Fruit fly (Drosophila melanogaster) whole organism, embryonic: ENCODE data around the gene CG12118.

Experiments used
- Asciz ChIP-seq: fragments of 200-800 bp; sonication (Bioruptor generic); optimal IDR thresholded peaks from 2 replicates; lab custom pipeline; 2017; ENCODE audit warnings: missing biosample characterization, mild to moderate bottlenecking, missing genetic modification characterization, missing genetic modification reagents
- CG10431 ChIP-seq: fragments of 200-800 bp; sonication (Bioruptor generic); optimal IDR thresholded peaks from 3 replicates; lab custom pipeline; 2018; ENCODE audit warnings: missing biosample characterization, mild to moderate bottlenecking, missing genetic modification characterization
- CG10543 ChIP-seq: fragments of 200-800 bp; sonication (Bioruptor generic); optimal IDR thresholded peaks from 3 replicates; lab custom pipeline; 2017; ENCODE audit warnings: missing biosample characterization, mild to moderate bottlenecking, missing genetic modification characterization, moderate library complexity
- CG10979 ChIP-seq: fragments of 200-800 bp; sonication (Bioruptor generic); optimal IDR thresholded peaks from 2 replicates; lab custom pipeline; 2018; ENCODE audit warnings: missing biosample characterization, mild to moderate bottlenecking, missing genetic modification characterization, moderate library complexity
- CG13296 ChIP-seq: fragments of 200-800 bp; sonication (Bioruptor generic); optimal IDR thresholded peaks from 3 replicates; lab custom pipeline; 2018; ENCODE audit warnings: missing biosample characterization, mild to moderate bottlenecking, missing genetic modification characterization
- CG13424 ChIP-seq: fragments of 200-800 bp; sonication (Bioruptor generic); optimal IDR thresholded peaks from 2 replicates; lab custom pipeline; 2019; ENCODE audit warnings: missing biosample characterization, mild to moderate bottlenecking, missing genetic modification characterization, moderate library complexity
- CG13894 ChIP-seq: fragments of 200-800 bp; sonication (Bioruptor generic); optimal IDR thresholded peaks from 3 replicates; lab custom pipeline; 2018; ENCODE audit warnings: missing biosample characterization, mild to moderate bottlenecking, missing genetic modification characterization, moderate library complexity
- CG15011 ChIP-seq: fragments of 200-800 bp; sonication (Bioruptor generic); optimal IDR thresholded peaks from 3 replicates; lab custom pipeline; 2018; ENCODE audit warnings: missing biosample characterization, mild to moderate bottlenecking, missing genetic modification characterization
- CG17912 ChIP-seq: fragments of 200-800 bp; sonication (Bioruptor generic); optimal IDR thresholded peaks from 2 replicates; lab custom pipeline; 2018; ENCODE audit warnings: missing biosample characterization, mild to moderate bottlenecking, missing genetic modification characterization
- CG2712 ChIP-seq: fragments of 200-800 bp; optimal IDR thresholded peaks from 3 replicates; lab custom pipeline; 2019; ENCODE audit warnings: missing biosample characterization, mild to moderate bottlenecking, missing genetic modification characterization, moderate library complexity
- CG2875 ChIP-seq: fragments of 200-800 bp; sonication (Bioruptor generic); optimal IDR thresholded peaks from 2 replicates; lab custom pipeline; 2017; ENCODE audit warnings: missing biosample characterization, mild to moderate bottlenecking, missing genetic modification characterization, missing genetic modification reagents
- CG30403 ChIP-seq: fragments of 200-800 bp; sonication (Bioruptor generic); optimal IDR thresholded peaks from 3 replicates; lab custom pipeline; 2016; ENCODE audit warnings: missing biosample characterization, missing genetic modification characterization
- CG3163 ChIP-seq: fragments of 200-800 bp; sonication (Bioruptor generic); optimal IDR thresholded peaks from 3 replicates; lab custom pipeline; 2016; ENCODE audit warnings: missing biosample characterization, missing genetic modification characterization
- CG34224 ChIP-seq: fragments of 200-800 bp; sonication (Bioruptor generic); IDR thresholded peaks from 3 replicates; pipeline ENCODE4 v1.3.6; 2022; ENCODE audit warnings: missing biosample characterization, missing genetic modification characterization; ENCODE audit not compliant: partially characterized antibody
- CG6175 ChIP-seq: fragments of 200-800 bp; sonication (Bioruptor generic); IDR thresholded peaks from 3 replicates; pipeline ENCODE4 v1.3.6; 2022; ENCODE audit warnings: missing biosample characterization, missing genetic modification characterization
- CG6272 ChIP-seq: fragments of 200-800 bp; sonication (Bioruptor generic); IDR thresholded peaks from 2 replicates; pipeline ENCODE4 v1.3.6; 2022; ENCODE audit warnings: missing biosample characterization, missing genetic modification characterization
- CG6765 ChIP-seq: fragments of 200-800 bp; sonication (Bioruptor generic); optimal IDR thresholded peaks from 3 replicates; lab custom pipeline; 2017; ENCODE audit warnings: missing biosample characterization, mild to moderate bottlenecking, missing genetic modification characterization
- CG6854 ChIP-seq: fragments of 200-800 bp; sonication (Bioruptor generic); optimal IDR thresholded peaks from 3 replicates; lab custom pipeline; 2017; ENCODE audit warnings: missing biosample characterization, mild to moderate bottlenecking, missing genetic modification characterization
- CkIIα-i1 ChIP-seq: fragments of 200-800 bp; sonication (Bioruptor generic); IDR thresholded peaks from 2 replicates; pipeline ENCODE4 v1.3.6; 2022; ENCODE audit warnings: missing biosample characterization, missing genetic modification characterization
- Dip2 ChIP-seq: fragments of 200-800 bp; sonication (Bioruptor generic); IDR thresholded peaks from 2 replicates; pipeline ENCODE4 v1.3.6; 2022; ENCODE audit warnings: missing biosample characterization, missing genetic modification characterization
- HLH3B ChIP-seq: fragments of 200-800 bp; sonication (Bioruptor generic); IDR thresholded peaks from 2 replicates; pipeline ENCODE4 v1.3.6; 2022; ENCODE audit warnings: missing biosample characterization, missing genetic modification characterization
- HLH54F ChIP-seq: fragments of 200-800 bp; sonication (Bioruptor generic); optimal IDR thresholded peaks from 3 replicates; lab custom pipeline; 2016; ENCODE audit warnings: missing biosample characterization, missing genetic modification characterization
- HmgZ ChIP-seq: fragments of 200-800 bp; sonication (Bioruptor generic); optimal IDR thresholded peaks from 2 replicates; lab custom pipeline; 2018; ENCODE audit warnings: missing biosample characterization, mild to moderate bottlenecking, missing genetic modification characterization
- MESR4 ChIP-seq: fragments of 200-800 bp; sonication (Bioruptor generic); optimal IDR thresholded peaks from 2 replicates; lab custom pipeline; 2018; ENCODE audit warnings: missing biosample characterization, mild to moderate bottlenecking, missing genetic modification characterization, moderate library complexity
- Mad ChIP-seq: fragments of 200-800 bp; sonication (Bioruptor generic); optimal IDR thresholded peaks from 2 replicates; lab custom pipeline; 2016; ENCODE audit warnings: missing biosample characterization, missing genetic modification characterization
- NfI ChIP-seq: fragments of 200-800 bp; sonication (Bioruptor generic); optimal IDR thresholded peaks from 3 replicates; lab custom pipeline; 2018; ENCODE audit warnings: missing biosample characterization, mild to moderate bottlenecking, missing genetic modification characterization, moderate library complexity
- Opbp ChIP-seq: fragments of 200-800 bp; sonication (Bioruptor generic); IDR thresholded peaks from 3 replicates; pipeline ENCODE4 v1.3.6; 2022; ENCODE audit warnings: missing biosample characterization, missing genetic modification characterization; ENCODE audit not compliant: partially characterized antibody
- Ravus ChIP-seq: fragments of 200-800 bp; sonication (Bioruptor generic); IDR thresholded peaks from 2 replicates; pipeline ENCODE4 v1.3.6; 2022; ENCODE audit warnings: missing biosample characterization, missing genetic modification characterization
- Side ChIP-seq: fragments of 200-800 bp; sonication (Bioruptor generic); optimal IDR thresholded peaks from 2 replicates; lab custom pipeline; 2016; ENCODE audit warnings: missing biosample characterization, missing genetic modification characterization
- TFAM ChIP-seq: fragments of 200-800 bp; sonication (Bioruptor generic); optimal IDR thresholded peaks from 2 replicates; lab custom pipeline; 2017; ENCODE audit warnings: missing biosample characterization, missing genetic modification characterization, inconsistent platforms
- aop ChIP-seq: fragments of 200-800 bp; sonication (Bioruptor generic); IDR thresholded peaks from 2 replicates; pipeline ENCODE4 v1.3.6; 2022; ENCODE audit warnings: missing biosample characterization, missing genetic modification characterization
- ap ChIP-seq: fragments of 200-800 bp; sonication (Bioruptor generic); IDR thresholded peaks from 2 replicates; pipeline ENCODE4 v1.3.6; 2022; ENCODE audit warnings: missing biosample characterization, missing genetic modification characterization
- ase ChIP-seq: fragments of 200-800 bp; sonication (Bioruptor generic); IDR thresholded peaks from 3 replicates; pipeline ENCODE4 v1.3.6; 2022; ENCODE audit warnings: missing biosample characterization, missing genetic modification characterization
- bbx ChIP-seq: fragments of 200-800 bp; sonication (Bioruptor generic); IDR thresholded peaks from 2 replicates; pipeline ENCODE4 v1.3.6; 2022; ENCODE audit warnings: missing biosample characterization, missing genetic modification characterization; ENCODE audit not compliant: partially characterized antibody
- ewg ChIP-seq: fragments of 200-800 bp; sonication (Bioruptor generic); optimal IDR thresholded peaks from 3 replicates; lab custom pipeline; 2017; ENCODE audit warnings: mild to moderate bottlenecking, missing biosample characterization, missing genetic modification reagents, missing genetic modification characterization
- ham ChIP-seq: fragments of 200-800 bp; sonication (Bioruptor generic); IDR thresholded peaks from 2 replicates; pipeline ENCODE4 v1.3.6; 2022; ENCODE audit warnings: missing biosample characterization, missing genetic modification characterization
- nom ChIP-seq: fragments of 200-800 bp; sonication (Bioruptor generic); optimal IDR thresholded peaks from 2 replicates; lab custom pipeline; 2017; ENCODE audit warnings: missing biosample characterization, missing genetic modification characterization, mild to moderate bottlenecking, moderate library complexity, missing genetic modification reagents
- onecut ChIP-seq: fragments of 200-800 bp; sonication (Bioruptor generic); IDR thresholded peaks from 2 replicates; pipeline ENCODE4 v1.3.6; 2022; ENCODE audit warnings: missing biosample characterization, missing genetic modification characterization
- org-1 ChIP-seq: fragments of 200-800 bp; sonication (Bioruptor generic); optimal IDR thresholded peaks from 2 replicates; lab custom pipeline; 2017; ENCODE audit warnings: missing biosample characterization, missing genetic modification characterization
- pita ChIP-seq: fragments of 200-800 bp; sonication (Bioruptor generic); optimal IDR thresholded peaks from 2 replicates; lab custom pipeline; 2017; ENCODE audit warnings: missing biosample characterization, mild to moderate bottlenecking, missing genetic modification characterization
- sd ChIP-seq: fragments of 200-800 bp; sonication (Bioruptor generic); optimal IDR thresholded peaks from 3 replicates; lab custom pipeline; 2018; ENCODE audit warnings: missing biosample characterization, mild to moderate bottlenecking, missing genetic modification characterization, moderate library complexity
- seq ChIP-seq: fragments of 200-800 bp; sonication (Bioruptor generic); IDR thresholded peaks from 2 replicates; pipeline ENCODE4 v1.3.6; 2022; ENCODE audit warnings: missing biosample characterization, missing genetic modification characterization
- so ChIP-seq: fragments of 200-800 bp; sonication (Bioruptor generic); IDR thresholded peaks from 3 replicates; pipeline ENCODE4 v1.3.6; 2022; ENCODE audit warnings: missing biosample characterization, missing genetic modification characterization
- tio ChIP-seq: fragments of 200-800 bp; sonication (Bioruptor generic); optimal IDR thresholded peaks from 2 replicates; lab custom pipeline; 2017; ENCODE audit warnings: missing biosample characterization, missing genetic modification characterization, inconsistent platforms
- toy ChIP-seq: fragments of 200-800 bp; sonication (Bioruptor generic); IDR thresholded peaks from 2 replicates; pipeline ENCODE4 v1.3.6; 2022; ENCODE audit warnings: missing biosample characterization, missing genetic modification characterization
- ttk ChIP-seq: fragments of 200-800 bp; sonication (Bioruptor generic); IDR thresholded peaks from 2 replicates; pipeline ENCODE4 v2.1.2; 2022; ENCODE audit warnings: missing biosample characterization, missing genetic modification characterization
- zen ChIP-seq: fragments of 200-800 bp; sonication (Bioruptor generic); optimal IDR thresholded peaks from 3 replicates; lab custom pipeline; 2018; ENCODE audit warnings: missing biosample characterization, mild to moderate bottlenecking, missing genetic modification characterization, moderate library complexity
- zfh1 ChIP-seq: fragments of 200-800 bp; sonication (Bioruptor generic); IDR thresholded peaks from 3 replicates; pipeline ENCODE4 v1.3.6; 2022; ENCODE audit warnings: missing biosample characterization, missing genetic modification characterization

Gene CG12118

DNA sequence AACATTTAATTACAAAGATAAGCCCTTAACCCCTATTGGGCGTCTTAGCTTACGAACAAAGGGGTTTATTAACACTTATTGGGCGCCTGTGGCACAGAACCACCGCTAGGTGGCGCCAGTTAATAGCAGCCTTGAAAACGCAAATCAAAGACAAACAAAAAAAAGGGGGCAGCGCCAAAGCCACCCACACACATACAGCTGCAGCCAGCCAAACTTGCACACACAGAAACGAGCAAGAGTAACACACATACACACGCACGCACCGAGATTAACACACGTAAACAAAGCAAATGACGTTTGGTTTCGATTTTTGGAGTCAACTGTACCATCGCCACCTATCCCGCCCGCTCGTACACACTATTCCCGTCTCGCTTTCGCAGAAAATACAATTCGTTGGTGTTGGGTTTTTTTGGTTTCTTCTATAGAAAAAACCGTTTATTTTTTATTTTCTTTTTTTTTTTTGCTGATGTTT is 44.1 kb downstream of the CG12118 start (continued):
- TF ChIP-seq nom (GFP tag; lab: Kevin White, UChicago) (peak; percentile 72), CG13424 (tag; lab: Kevin White, UChicago) (peak; percentile 2), CG30403 (GFP tag; lab: Kevin White, UChicago) (peak; percentile 28), ttk (GFP tag; lab: Robert Waterston, UW) (0 out of 2 replicates have a peak, but pooled peaks have one; percentile 22), onecut (peak; percentile 71; the same call in 1 of the 2 replicates), Dip2 (GFP tag; lab: Robert Waterston, UW) (peak; percentile 69; the same call in 1 of the 2 replicates), ewg (no peak), ase (GFP tag; lab: Robert Waterston, UW) (0 out of 3 replicates have a peak, but pooled peaks have one; percentile 12), sd (peak; percentile 4), CG13296 (GFP tag; lab: Kevin White, UChicago) (peak; percentile 40), zen (no peak), CG34224 (GFP tag; lab: Robert Waterston, UW) (no peak; the same call in 2 of the 3 replicates), pita (GFP tag; lab: Kevin White, UChicago) (no peak), HLH54F (no peak), TFAM (no peak), HmgZ (peak; percentile 54), MESR4 (GFP tag; lab: Kevin White, UChicago) (peak; percentile 40), CG6272 (GFP tag; lab: Robert Waterston, UW) (no peak), Opbp (no peak), CG10979 (tag; lab: Kevin White, UChicago) (peak; percentile 48), Ravus (GFP tag; lab: Robert Waterston, UW) (no peak), CG6854 (GFP tag; lab: Kevin White, UChicago) (no peak), CG2875 (GFP tag; lab: Kevin White, UChicago) (no peak), org-1 (GFP tag; lab: Kevin White, UChicago) (no peak), CG17912 (GFP tag; lab: Kevin White, UChicago) (no peak), CG2712 (tag; lab: Kevin White, UChicago) (peak; percentile 24), CG13894 (tag; lab: Kevin White, UChicago) (peak; percentile 69), CG6765 (peak; percentile 1), Asciz (no peak), tio (GFP tag; lab: Kevin White, UChicago) (no peak), ap (GFP tag; lab: Robert Waterston, UW) (no peak), toy (no peak), CG3163 (GFP tag; lab: Kevin White, UChicago) (no peak), CkIIα-i1 (no peak), CG10431 (GFP tag; lab: Kevin White, UChicago) (peak; percentile 16), seq (GFP tag; lab: Robert Waterston, UW) (no peak), Mad (GFP tag; lab: Kevin White, UChicago) (no peak), aop (GFP tag; lab: Robert Waterston, UW) (no peak), CG10543 (GFP tag; lab: Kevin White, UChicago) (peak; percentile 68), CG15011 (GFP tag; lab: Kevin White, UChicago) (no peak), zfh1 (GFP tag; lab: Robert Waterston, UW) (peak; percentile 49; the same call in 1 of the 3 replicates), bbx (0 out of 2 replicates have a peak, but pooled peaks have one; percentile 25), NfI (peak; percentile 19), Side (GFP tag; lab: Kevin White, UChicago) (no peak), ham (GFP tag; lab: Robert Waterston, UW) (no peak), HLH3B (GFP tag; lab: Robert Waterston, UW) (peak; percentile 53; the same call in 1 of the 2 replicates), so (peak; percentile 71; the same call in 2 of the 3 replicates), CG6175 (GFP tag; lab: Robert Waterston, UW) (0 out of 3 replicates have a peak, but pooled peaks have one; percentile 38)
